Worm (Caenorhabditis elegans) whole organism, L2 larva: Measurements from ENCODE around the gene T25D10.1.

Source experiments
- nhr-12 ChIP-seq: fragments of 150-350 bp; optimal IDR thresholded peaks from 2 replicates; lab custom pipeline; 2014; ENCODE audit warnings: missing biosample characterization, missing genetic modification characterization
- nhr-129 ChIP-seq: fragments of 150-350 bp; optimal IDR thresholded peaks from 2 replicates; lab custom pipeline; 2014; ENCODE audit warnings: missing biosample characterization, missing genetic modification characterization

DNA sequence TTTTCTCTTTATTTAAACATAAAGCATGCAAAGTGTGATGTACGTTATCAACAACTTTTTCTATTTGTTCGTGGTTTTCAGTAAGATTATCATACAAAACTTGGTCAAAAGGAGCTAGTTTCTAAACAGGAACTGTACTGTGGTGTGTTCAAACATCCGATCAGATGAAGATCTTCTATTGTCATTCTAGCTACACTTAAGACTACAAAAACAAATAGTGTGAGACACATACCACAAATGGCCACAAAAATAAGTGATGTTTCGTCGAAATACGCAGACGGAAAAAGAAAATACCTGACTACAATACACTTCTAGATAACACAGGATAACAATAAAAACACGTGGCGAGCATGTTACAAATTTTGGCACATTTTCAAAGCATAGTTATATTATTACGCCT, 45.5 kb downstream of the T25D10.1 start:
- TF ChIP-seq nhr-12 (tag; lab: Kevin White, UChicago) (no peak), nhr-129 (tag; lab: Kevin White, UChicago) (no peak)
